Worm (Caenorhabditis elegans): ENCODE measurements around the gene R160.12.

The R160.12 gene

ce11 chrX:4395073-4395850, 17.7 kb upstream of the R160.12 start (continued):
- TF ChIP-seq lir-3 (tag; optimal IDR thresholded peaks at IDR 0.05; ENCODE audit: poor library complexity) = peak; percentile 37
- TF ChIP-seq zip-4 (GFP tag; optimal IDR thresholded peaks at IDR 0.05) = peak; percentile 20
- TF ChIP-seq isw-1 (GFP tag; IDR thresholded peaks at IDR 0.05) = peak; percentile 14
- TF ChIP-seq blmp-1 (tag; optimal IDR thresholded peaks at IDR 0.05) = peak; percentile 26
- peak; percentile 87 for TF ChIP-seq dsc-1 (tag; optimal IDR thresholded peaks at IDR 0.05)
- no peak for TF ChIP-seq C34B4.2 (tag; optimal IDR thresholded peaks at IDR 0.05)
- no peak for TF ChIP-seq ets-5 (GFP tag; IDR thresholded peaks at IDR 0.05)
- peak in 3 of 6 experiments; percentile 34 to 73 (median 63) for TF ChIP-seq elt-3 (tag; optimal IDR thresholded peaks at IDR 0.05)
- peak; percentile 7 for TF ChIP-seq F16B12.6 (tag; optimal IDR thresholded peaks at IDR 0.05)
- no peak for TF ChIP-seq mab-9 (GFP tag; IDR thresholded peaks at IDR 0.05)
- no peak for TF ChIP-seq nhr-76 (tag; optimal IDR thresholded peaks at IDR 0.05)
- TF ChIP-seq egl-27 (tag; optimal IDR thresholded peaks at IDR 0.05) = no peak
- no peak for TF ChIP-seq ama-1 (optimal IDR thresholded peaks at IDR 0.05)
- peak; percentile 79 for TF ChIP-seq mep-1 (tag; optimal IDR thresholded peaks at IDR 0.05)
- peak; percentile 75 for TF ChIP-seq skn-1 (tag; optimal IDR thresholded peaks at IDR 0.05)
- TF ChIP-seq vab-15 (tag; optimal IDR thresholded peaks at IDR 0.05) = no peak
- no peak for TF ChIP-seq aly-2 (tag; optimal IDR thresholded peaks at IDR 0.05)
- TF ChIP-seq nhr-85 (tag) = peak; percentile 85
- no peak for TF ChIP-seq nhr-84 (tag; optimal IDR thresholded peaks at IDR 0.05)
- peak; percentile 29 for TF ChIP-seq sup-37 (GFP tag; optimal IDR thresholded peaks at IDR 0.05)
- TF ChIP-seq unc-62 (GFP tag; optimal IDR thresholded peaks at IDR 0.05) = no peak
- no peak for TF ChIP-seq hlh-4 (tag; optimal IDR thresholded peaks at IDR 0.05)
- no peak for TF ChIP-seq pqm-1 (tag; optimal IDR thresholded peaks at IDR 0.05)
- no peak for TF ChIP-seq pag-3 (tag; optimal IDR thresholded peaks at IDR 0.05; ENCODE audit: borderline replicate concordance, insufficient read depth)
- TF ChIP-seq unc-30 (tag; optimal IDR thresholded peaks at IDR 0.05) = no peak
- TF ChIP-seq nhr-12 (tag; optimal IDR thresholded peaks at IDR 0.05) = no peak
- peak; percentile 78 for TF ChIP-seq nhr-77 (tag; optimal IDR thresholded peaks at IDR 0.05)
- TF ChIP-seq jun-1 (tag; optimal IDR thresholded peaks at IDR 0.05) = peak; percentile 83
- peak; percentile 46 for TF ChIP-seq fos-1 (tag; optimal IDR thresholded peaks at IDR 0.05)
- peak; percentile 76 for TF ChIP-seq tbx-2 (tag; optimal IDR thresholded peaks at IDR 0.05)
- TF ChIP-seq ceh-90 (tag; optimal IDR thresholded peaks at IDR 0.05) = no peak
- TF ChIP-seq nhr-28 (tag; optimal IDR thresholded peaks at IDR 0.05) = no peak
- TF ChIP-seq mdl-1 (tag; optimal IDR thresholded peaks at IDR 0.05) = peak in 1 of 2 experiments; percentile 52
- TF ChIP-seq nhr-20 (tag; optimal IDR thresholded peaks at IDR 0.05) = peak; percentile 80
- no peak for TF ChIP-seq aha-1 (tag; optimal IDR thresholded peaks at IDR 0.05)
- TF ChIP-seq swsn-7 (tag; optimal IDR thresholded peaks at IDR 0.05) = peak; percentile 68
- peak; percentile 74 for TF ChIP-seq nhr-71 (tag; optimal IDR thresholded peaks at IDR 0.05)
- peak; percentile 67 for TF ChIP-seq xbp-1 (tag; optimal IDR thresholded peaks at IDR 0.05)
- TF ChIP-seq ceh-8 (GFP tag; optimal IDR thresholded peaks at IDR 0.05) = no peak
- peak; percentile 43 for TF ChIP-seq ztf-4 (tag; optimal IDR thresholded peaks at IDR 0.05)
- no peak for TF ChIP-seq hlh-17 (GFP tag; optimal IDR thresholded peaks at IDR 0.05; ENCODE audit: borderline replicate concordance)
- no peak for TF ChIP-seq sox-4 (tag; optimal IDR thresholded peaks at IDR 0.05)
- peak; percentile 92 for TF ChIP-seq snu-23 (GFP tag; optimal IDR thresholded peaks at IDR 0.05)
- peak; percentile 53 to 80 (median 54) for TF ChIP-seq ceh-82 (tag; optimal IDR thresholded peaks at IDR 0.05)

All from whole organism, L1 larva.